Worm (Caenorhabditis elegans) whole organism, L3 larva: Measurements from ENCODE around the gene oac-51.
A peak's percentile ranks its signal among the peaks of the same experiment; 100 is the strongest.

Experiments
- R02D3.7 ChIP-seq: fragments of 150-350 bp; optimal IDR thresholded peaks from 2 replicates; lab custom pipeline; 2014; ENCODE audit warnings: missing biosample characterization, missing genetic modification characterization
- ZK546.5 ChIP-seq: sonication (generic microtip); optimal IDR thresholded peaks from 2 replicates; lab custom pipeline; 2017; ENCODE audit warnings: missing biosample characterization, missing genetic modification characterization
- aly-2 ChIP-seq: fragments of 150-350 bp; optimal IDR thresholded peaks from 2 replicates; lab custom pipeline; 2014; ENCODE audit warnings: missing biosample characterization, missing genetic modification characterization
- ama-1 ChIP-seq: fragments of 150-350 bp; optimal IDR thresholded peaks from 2 replicates; lab custom pipeline; 2018
- ceh-16 ChIP-seq: sonication (generic microtip); optimal IDR thresholded peaks from 2 replicates; lab custom pipeline; 2017; ENCODE audit warnings: missing biosample characterization, missing genetic modification characterization
- ceh-28 ChIP-seq: fragments of 150-350 bp; optimal IDR thresholded peaks from 2 replicates; lab custom pipeline; 2014; ENCODE audit warnings: missing biosample characterization, missing genetic modification reagents, missing genetic modification characterization
- ceh-82 ChIP-seq: fragments of 150-350 bp; optimal IDR thresholded peaks from 2 replicates; lab custom pipeline; 2014; ENCODE audit warnings: missing biosample characterization, missing genetic modification characterization
- ceh-9 ChIP-seq: sonication (generic microtip); optimal IDR thresholded peaks from 2 replicates; lab custom pipeline; 2018; ENCODE audit warnings: missing biosample characterization, missing genetic modification characterization
- daf-12 ChIP-seq: fragments of 150-350 bp; optimal IDR thresholded peaks from 2 replicates; lab custom pipeline; 2014; ENCODE audit warnings: missing biosample characterization, missing genetic modification reagents, missing genetic modification characterization
- egl-27 ChIP-seq: sonication (generic microtip); optimal IDR thresholded peaks from 4 replicates; lab custom pipeline; 2017; ENCODE audit warnings: missing biosample characterization, missing genetic modification reagents, missing genetic modification characterization
- egl-5 ChIP-seq: fragments of 150-350 bp; optimal IDR thresholded peaks from 2 replicates; lab custom pipeline; 2017; ENCODE audit warnings: missing biosample characterization, missing genetic modification reagents, missing genetic modification characterization, inconsistent platforms
- elt-1 ChIP-seq: fragments of 150-350 bp; optimal IDR thresholded peaks from 2 replicates; lab custom pipeline; 2014; ENCODE audit warnings: missing biosample characterization, missing genetic modification characterization
- elt-2 ChIP-seq: sonication (generic microtip); optimal IDR thresholded peaks from 2 replicates; lab custom pipeline; 2016; ENCODE audit warnings: missing genetic modification reagents, mild to moderate bottlenecking, missing genetic modification characterization, missing compliant biosample characterization
- elt-3 ChIP-seq, 3 experiments: fragments of 150-350 bp in 1 of 3; sonication (generic microtip) in 2 of 3; optimal IDR thresholded peaks; 2 replicates in 2 of 3; 4 replicates in 1 of 3; lab custom pipeline; 2014 to 2017; ENCODE audit warnings: missing biosample characterization in 3 of 3, missing genetic modification characterization in 3 of 3
- eor-1 ChIP-seq, 2 experiments: fragments of 150-350 bp; optimal IDR thresholded peaks; 2 replicates each; lab custom pipeline; 2014 to 2018; ENCODE audit warnings: missing biosample characterization in 2 of 2, missing genetic modification characterization in 2 of 2
- fkh-10 ChIP-seq: sonication (generic microtip); optimal IDR thresholded peaks from 2 replicates; lab custom pipeline; 2017; ENCODE audit warnings: missing biosample characterization, missing genetic modification reagents, missing genetic modification characterization
- fos-1 ChIP-seq: fragments of 150-350 bp; optimal IDR thresholded peaks from 2 replicates; lab custom pipeline; 2014; ENCODE audit warnings: missing biosample characterization, missing genetic modification characterization
- hmg-11 ChIP-seq: sonication (generic microtip); optimal IDR thresholded peaks from 2 replicates; lab custom pipeline; 2016; ENCODE audit warnings: missing genetic modification characterization, missing compliant biosample characterization
- lin-15B ChIP-seq: fragments of 150-350 bp; optimal IDR thresholded peaks from 2 replicates; lab custom pipeline; 2014; ENCODE audit warnings: missing biosample characterization, missing genetic modification characterization
- lin-39 ChIP-seq: fragments of 150-350 bp; optimal IDR thresholded peaks from 2 replicates; lab custom pipeline; 2018; ENCODE audit warnings: missing biosample characterization, missing genetic modification reagents, missing genetic modification characterization
- lsy-12 ChIP-seq: sonication (generic microtip); optimal IDR thresholded peaks from 2 replicates; lab custom pipeline; 2016; ENCODE audit warnings: mild to moderate bottlenecking, missing genetic modification characterization, missing compliant biosample characterization
- mdl-1 ChIP-seq: fragments of 150-350 bp; optimal IDR thresholded peaks from 2 replicates; lab custom pipeline; 2014; ENCODE audit warnings: missing biosample characterization, missing genetic modification characterization
- mml-1 ChIP-seq: fragments of 150-350 bp; sonication (generic microtip); optimal IDR thresholded peaks from 3 replicates; lab custom pipeline; 2014; ENCODE audit warnings: missing biosample characterization, missing genetic modification characterization
- nfya-1 ChIP-seq: sonication (generic microtip); optimal IDR thresholded peaks from 2 replicates; lab custom pipeline; 2017; ENCODE audit warnings: missing genetic modification characterization, mild to moderate bottlenecking, missing compliant biosample characterization, antibody characterized with exemption, moderate library complexity; ENCODE audit not compliant: insufficient read depth
- nhr-12 ChIP-seq: fragments of 150-350 bp; optimal IDR thresholded peaks from 2 replicates; lab custom pipeline; 2014; ENCODE audit warnings: missing biosample characterization, missing genetic modification characterization
- nhr-23 ChIP-seq: fragments of 150-350 bp; optimal IDR thresholded peaks from 2 replicates; lab custom pipeline; 2014; ENCODE audit warnings: missing biosample characterization, missing genetic modification reagents, missing genetic modification characterization
- nhr-237 ChIP-seq: fragments of 150-350 bp; optimal IDR thresholded peaks from 2 replicates; lab custom pipeline; 2014; ENCODE audit warnings: missing biosample characterization, missing genetic modification characterization
- nhr-25 ChIP-seq: sonication (generic microtip); optimal IDR thresholded peaks from 2 replicates; lab custom pipeline; 2017; ENCODE audit warnings: missing biosample characterization, missing genetic modification characterization
- nhr-28 ChIP-seq: fragments of 150-350 bp; optimal IDR thresholded peaks from 2 replicates; lab custom pipeline; 2014; ENCODE audit warnings: missing biosample characterization, missing genetic modification characterization
- nhr-43 ChIP-seq: sonication (generic microtip); optimal IDR thresholded peaks from 2 replicates; lab custom pipeline; 2016; ENCODE audit warnings: mild to moderate bottlenecking, missing genetic modification characterization, missing compliant biosample characterization; ENCODE audit not compliant: poor library complexity, severe bottlenecking
- nhr-67 ChIP-seq: fragments of 150-350 bp; optimal IDR thresholded peaks from 2 replicates; lab custom pipeline; 2014; ENCODE audit warnings: missing biosample characterization, missing genetic modification characterization
- nhr-76 ChIP-seq: fragments of 150-350 bp; sonication (generic microtip); optimal IDR thresholded peaks from 5 replicates; lab custom pipeline; 2014; ENCODE audit warnings: missing biosample characterization, missing genetic modification characterization
- nhr-77 ChIP-seq: fragments of 150-350 bp; optimal IDR thresholded peaks from 2 replicates; lab custom pipeline; 2014; ENCODE audit warnings: missing biosample characterization, missing genetic modification characterization
- pha-4 ChIP-seq: fragments of 150-350 bp; optimal IDR thresholded peaks from 2 replicates; lab custom pipeline; 2014; ENCODE audit warnings: missing biosample characterization, missing genetic modification reagents, missing genetic modification characterization
- pqm-1 ChIP-seq: fragments of 150-350 bp; optimal IDR thresholded peaks from 2 replicates; lab custom pipeline; 2017; ENCODE audit warnings: missing biosample characterization, missing genetic modification characterization, inconsistent platforms
- sea-2 ChIP-seq: fragments of 150-350 bp; sonication (generic microtip); optimal IDR thresholded peaks from 4 replicates; lab custom pipeline; 2014; ENCODE audit warnings: missing biosample characterization, missing genetic modification reagents, missing genetic modification characterization
- skn-1 ChIP-seq: fragments of 150-350 bp; optimal IDR thresholded peaks from 2 replicates; lab custom pipeline; 2014; ENCODE audit warnings: missing biosample characterization, missing genetic modification characterization
- snpc-4 ChIP-seq: fragments of 150-350 bp; optimal IDR thresholded peaks from 2 replicates; lab custom pipeline; 2014; ENCODE audit warnings: missing biosample characterization, missing genetic modification characterization
- tbx-2 ChIP-seq: sonication (generic microtip); optimal IDR thresholded peaks from 2 replicates; lab custom pipeline; 2016; ENCODE audit warnings: mild to moderate bottlenecking, missing genetic modification characterization, missing compliant biosample characterization
- unc-39 ChIP-seq: sonication (generic microtip); optimal IDR thresholded peaks from 4 replicates; lab custom pipeline; 2017; ENCODE audit warnings: missing biosample characterization, missing genetic modification characterization
- unc-62 ChIP-seq: fragments of 150-350 bp; sonication (generic microtip); optimal IDR thresholded peaks from 4 replicates; lab custom pipeline; 2014; ENCODE audit warnings: missing biosample characterization, missing genetic modification reagents, missing genetic modification characterization
- zag-1 ChIP-seq: fragments of 150-350 bp; optimal IDR thresholded peaks from 2 replicates; lab custom pipeline; 2014; ENCODE audit warnings: missing biosample characterization, missing genetic modification characterization
- ztf-11 ChIP-seq: fragments of 150-350 bp; optimal IDR thresholded peaks from 2 replicates; lab custom pipeline; 2014; ENCODE audit warnings: missing biosample characterization, missing genetic modification characterization
- ztf-4 ChIP-seq: fragments of 150-350 bp; optimal IDR thresholded peaks from 2 replicates; lab custom pipeline; 2014; ENCODE audit warnings: missing biosample characterization, missing genetic modification characterization

Gene oac-51

ce11 chrIV:4292569-4292968 lies 44.0 kb upstream of the oac-51 start, which contains the start of gene F15E6.10:
Gene F15E6.10 (plus strand): TSS chrIV:4292869.
- no peak for TF ChIP-seq mdl-1 (tag; lab: Kevin White, UChicago)
- TF ChIP-seq ZK546.5 = no peak
- TF ChIP-seq ceh-28 (tag; lab: Kevin White, UChicago) = no peak
- TF ChIP-seq nhr-43 (tag; lab: Kevin White, UChicago) = no peak
- TF ChIP-seq nhr-67 (tag; lab: Kevin White, UChicago) = no peak
- TF ChIP-seq, all 47 proteins: peak for 0

DNA sequence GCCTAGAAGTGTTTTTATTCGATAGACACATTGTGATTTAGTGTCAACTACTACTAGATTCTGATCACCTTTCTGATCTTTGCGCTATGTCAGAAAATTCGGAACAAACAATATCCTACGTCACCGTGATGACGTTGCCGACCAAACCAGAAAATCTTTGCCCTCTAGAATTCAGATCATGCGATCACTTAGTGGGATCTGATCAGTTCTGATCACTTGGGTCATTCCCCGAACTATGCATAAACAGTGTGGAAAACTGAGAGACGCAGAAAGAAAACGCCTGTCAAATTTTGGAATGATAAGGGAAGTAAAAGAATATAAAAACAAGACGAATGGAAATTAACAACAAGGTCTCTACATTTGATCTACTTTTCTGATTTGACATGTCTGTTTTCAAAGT lies 42.0 kb upstream of the oac-51 start, which contains the start of gene F15E6.3:
TSS of gene F15E6.3 (plus strand) at position 344 of the 400 bp plus-strand sequence.
- TF ChIP-seq nhr-25 (tag; lab: Kevin White, UChicago) (peak; percentile 60), tbx-2 (tag; lab: Kevin White, UChicago) (no peak), ceh-82 (tag; lab: Kevin White, UChicago) (no peak), ZK546.5 (no peak), mml-1 (no peak), ceh-9 (tag; lab: Kevin White, UChicago) (no peak), ama-1 (lab: Kevin White, UChicago) (no peak), hmg-11 (tag; lab: Kevin White, UChicago) (no peak), snpc-4 (tag; lab: Kevin White, UChicago) (no peak), aly-2 (tag; lab: Kevin White, UChicago) (no peak), R02D3.7 (tag; lab: Kevin White, UChicago) (no peak), nhr-12 (tag; lab: Kevin White, UChicago) (no peak), pha-4 (no peak), unc-62 (GFP tag; lab: Kevin White, UChicago) (no peak), nfya-1 (tag; lab: Kevin White, UChicago) (no peak), pqm-1 (tag; lab: Kevin White, UChicago) (no peak), nhr-76 (no peak), nhr-77 (tag; lab: Kevin White, UChicago) (no peak), lsy-12 (tag; lab: Kevin White, UChicago) (no peak), sea-2 (GFP tag; lab: Kevin White, UChicago) (no peak), elt-1 (no peak), nhr-28 (tag; lab: Kevin White, UChicago) (no peak), skn-1 (tag; lab: Kevin White, UChicago) (no peak), lin-15B (tag; lab: Kevin White, UChicago) (no peak), ztf-4 (tag; lab: Kevin White, UChicago) (no peak), ceh-16 (tag; lab: Kevin White, UChicago) (no peak), zag-1 (no peak), eor-1 (tag; optimal IDR thresholded peaks at IDR 0.05; lab: Kevin White, UChicago) (no peak), mdl-1 (tag; lab: Kevin White, UChicago) (no peak), elt-2 (tag; lab: Kevin White, UChicago) (no peak), daf-12 (no peak), fkh-10 (GFP tag; lab: Kevin White, UChicago) (no peak), nhr-237 (no peak), unc-39 (tag; lab: Kevin White, UChicago) (no peak), ceh-28 (tag; lab: Kevin White, UChicago) (peak; percentile 32), elt-3 (tag; optimal IDR thresholded peaks at IDR 0.05; lab: Kevin White, UChicago) (peak in 1 of 3 experiments; percentile 36), egl-5 (tag; lab: Kevin White, UChicago) (no peak), ztf-11 (no peak), nhr-67 (tag; lab: Kevin White, UChicago) (no peak), lin-39 (tag; lab: Kevin White, UChicago) (no peak), egl-27 (no peak), nhr-43 (tag; lab: Kevin White, UChicago) (peak; percentile 76), nhr-23 (tag; lab: Kevin White, UChicago) (peak; percentile 89), fos-1 (tag; lab: Kevin White, UChicago) (no peak)
